Worm (Caenorhabditis elegans) whole organism, L2 larva: Measurements from ENCODE around the gene cyp-33C7.

ENCODE experiments used
- alr-1 ChIP-seq: fragments of 150-350 bp; optimal IDR thresholded peaks from 2 replicates; lab custom pipeline; 2014; ENCODE audit warnings: missing biosample characterization, missing genetic modification characterization
- egl-27 ChIP-seq: sonication (generic microtip); optimal IDR thresholded peaks from 3 replicates; lab custom pipeline; 2017; ENCODE audit warnings: missing biosample characterization, missing genetic modification reagents, missing genetic modification characterization
- fos-1 ChIP-seq: fragments of 150-350 bp; optimal IDR thresholded peaks from 2 replicates; lab custom pipeline; 2014; ENCODE audit warnings: missing biosample characterization, missing genetic modification characterization
- nhr-23 ChIP-seq: fragments of 150-350 bp; optimal IDR thresholded peaks from 2 replicates; lab custom pipeline; 2014; ENCODE audit warnings: missing biosample characterization, missing genetic modification reagents, missing genetic modification characterization
- nhr-237 ChIP-seq: fragments of 150-350 bp; optimal IDR thresholded peaks from 2 replicates; lab custom pipeline; 2014; ENCODE audit warnings: missing biosample characterization, missing genetic modification characterization
- unc-39 ChIP-seq: fragments of 150-350 bp; optimal IDR thresholded peaks from 2 replicates; lab custom pipeline; 2014; ENCODE audit warnings: missing biosample characterization, missing genetic modification characterization
- zag-1 ChIP-seq: fragments of 150-350 bp; optimal IDR thresholded peaks from 2 replicates; lab custom pipeline; 2014; ENCODE audit warnings: missing biosample characterization, missing genetic modification characterization

ce11 chrV:2238012-2238411 is 12.3 kb upstream of the cyp-33C7 start:
- TF ChIP-seq nhr-237 (tag; lab: Kevin White, UChicago) (no peak), zag-1 (tag; lab: Kevin White, UChicago) (no peak), nhr-23 (tag; lab: Kevin White, UChicago) (no peak), alr-1 (no peak), unc-39 (tag; lab: Kevin White, UChicago) (no peak), egl-27 (no peak), fos-1 (tag; lab: Kevin White, UChicago) (no peak)
